Fruit fly (Drosophila melanogaster): ENCODE measurements around the gene mip130.

mip130 gene

dm6 chrX:1968581-1969258, 60.7 kb downstream of the mip130 start (continued):
- TF ChIP-seq maf-S (GFP tag; optimal IDR thresholded peaks at IDR 0.05) (no peak), tll (GFP tag; optimal IDR thresholded peaks at IDR 0.05) (no peak), Awh (GFP tag; IDR thresholded peaks at IDR 0.05) (peak; percentile 57; the same call in 1 of the 2 replicates), lbe (GFP tag; optimal IDR thresholded peaks at IDR 0.05) (no peak), CG7745 (tag; optimal IDR thresholded peaks at IDR 0.05) (no peak), sim (GFP tag; IDR thresholded peaks at IDR 0.05) (no peak), ci (GFP tag; IDR thresholded peaks at IDR 0.05) (peak; percentile 84), CG18619 (GFP tag; optimal IDR thresholded peaks at IDR 0.05) (peak; percentile 44), CG2712 (tag; optimal IDR thresholded peaks at IDR 0.05) (peak; percentile 66), CG1647 (GFP tag; optimal IDR thresholded peaks at IDR 0.05) (no peak), pan (optimal IDR thresholded peaks at IDR 0.05) (no peak), pan (GFP tag; optimal IDR thresholded peaks at IDR 0.05 in 1 of 2, IDR thresholded peaks at IDR 0.05 in 1 of 2) (peak in 1 of 2 experiments; percentile 52), luna (GFP tag; optimal IDR thresholded peaks at IDR 0.05) (no peak), Aef1 (GFP tag; IDR thresholded peaks at IDR 0.05) (0 out of 3 replicates have a peak, but pooled peaks have one; percentile 23), CG10979 (tag; optimal IDR thresholded peaks at IDR 0.05) (peak; percentile 61), CG8089 (GFP tag; optimal IDR thresholded peaks at IDR 0.05) (peak; percentile 51), Dp (GFP tag; optimal IDR thresholded peaks at IDR 0.05) (no peak), ERR (GFP tag; optimal IDR thresholded peaks at IDR 0.05) (no peak), Atf6 (GFP tag; IDR thresholded peaks at IDR 0.05) (no peak), Doc2 (GFP tag; IDR thresholded peaks at IDR 0.05) (no peak), CG32532 (GFP tag; IDR thresholded peaks at IDR 0.05) (no peak), CG30403 (GFP tag; optimal IDR thresholded peaks at IDR 0.05) (peak; percentile 54), unc-4 (GFP tag; IDR thresholded peaks at IDR 0.05; ENCODE audit: partially characterized antibody) (no peak), CG6813 (GFP tag; optimal IDR thresholded peaks at IDR 0.05) (no peak), TFAM (GFP tag; optimal IDR thresholded peaks at IDR 0.05) (no peak), BEAF-32 (GFP tag; optimal IDR thresholded peaks at IDR 0.05) (no peak), Optix (GFP tag; IDR thresholded peaks at IDR 0.05) (peak; percentile 48; the same call in 1 of the 3 replicates), pita (GFP tag; optimal IDR thresholded peaks at IDR 0.05) (no peak), CG16813 (GFP tag; IDR thresholded peaks at IDR 0.05; ENCODE audit: partially characterized antibody) (no peak), Mad (GFP tag; optimal IDR thresholded peaks at IDR 0.05) (no peak), psq (GFP tag; optimal IDR thresholded peaks at IDR 0.05) (no peak), E2f2 (GFP tag; IDR thresholded peaks at IDR 0.05) (peak; percentile 32; the same call in 1 of the 2 replicates), CG15514 (GFP tag; optimal IDR thresholded peaks at IDR 0.05) (no peak), CG4328 (GFP tag; optimal IDR thresholded peaks at IDR 0.05) (peak; percentile 52), schlank (tag; optimal IDR thresholded peaks at IDR 0.05) (no peak), Ets65A (GFP tag) (peak; percentile 84), Lhr (GFP tag; optimal IDR thresholded peaks at IDR 0.05) (peak; percentile 35), so (GFP tag; IDR thresholded peaks at IDR 0.05) (peak; percentile 66; the same call in 1 of the 3 replicates), CG4282 (GFP tag; optimal IDR thresholded peaks at IDR 0.05) (no peak), sima (GFP tag; optimal IDR thresholded peaks at IDR 0.05) (no peak), CG18476 (GFP tag; optimal IDR thresholded peaks at IDR 0.05) (no peak), Bdp1 (GFP tag; optimal IDR thresholded peaks at IDR 0.05) (no peak), ab (GFP tag; optimal IDR thresholded peaks at IDR 0.05) (no peak), wor (GFP tag; IDR thresholded peaks at IDR 0.05) (peak; percentile 65), CG2199 (GFP tag; IDR thresholded peaks at IDR 0.05) (no peak), CG2889 (GFP tag; IDR thresholded peaks at IDR 0.05) (no peak), exex (tag; optimal IDR thresholded peaks at IDR 0.05) (no peak), CG3726 (GFP tag; IDR thresholded peaks at IDR 0.05) (peak; percentile 43; the same call in 1 of the 3 replicates), mirr (GFP tag; optimal IDR thresholded peaks at IDR 0.05) (no peak), NC2β (GFP tag; optimal IDR thresholded peaks at IDR 0.05) (no peak)
